Worm (Caenorhabditis elegans) whole organism, mixed stage, embryonic: Measurements from ENCODE around the gene pnn-1.

Experiments
- elt-1 ChIP-seq: sonication (generic microtip); optimal IDR thresholded peaks from 2 replicates; lab custom pipeline; 2017; ENCODE audit warnings: missing genetic modification characterization, mild to moderate bottlenecking, missing compliant biosample characterization, antibody characterized with exemption, moderate library complexity, borderline replicate concordance; ENCODE audit not compliant: insufficient read depth
- lin-13 ChIP-seq: fragments of 150-350 bp; optimal IDR thresholded peaks from 2 replicates; lab custom pipeline; 2014; ENCODE audit warnings: missing biosample characterization, missing genetic modification characterization
- lsy-2 ChIP-seq: fragments of 150-350 bp; optimal IDR thresholded peaks from 2 replicates; lab custom pipeline; 2014; ENCODE audit warnings: missing biosample characterization, missing genetic modification characterization
- nhr-12 ChIP-seq: fragments of 150-350 bp; optimal IDR thresholded peaks from 2 replicates; lab custom pipeline; 2014; ENCODE audit warnings: missing biosample characterization, missing genetic modification characterization
- nhr-2 ChIP-seq: fragments of 150-350 bp; optimal IDR thresholded peaks from 2 replicates; lab custom pipeline; 2014; ENCODE audit warnings: missing biosample characterization, missing genetic modification characterization
- nhr-237 ChIP-seq: fragments of 150-350 bp; optimal IDR thresholded peaks from 2 replicates; lab custom pipeline; 2014; ENCODE audit warnings: missing biosample characterization, missing genetic modification characterization
- snpc-4 ChIP-seq: fragments of 150-350 bp; optimal IDR thresholded peaks from 2 replicates; lab custom pipeline; 2014; ENCODE audit warnings: missing biosample characterization, missing genetic modification characterization
- unc-39 ChIP-seq: fragments of 150-350 bp; optimal IDR thresholded peaks from 2 replicates; lab custom pipeline; 2014; ENCODE audit warnings: missing biosample characterization, missing genetic modification characterization

DNA sequence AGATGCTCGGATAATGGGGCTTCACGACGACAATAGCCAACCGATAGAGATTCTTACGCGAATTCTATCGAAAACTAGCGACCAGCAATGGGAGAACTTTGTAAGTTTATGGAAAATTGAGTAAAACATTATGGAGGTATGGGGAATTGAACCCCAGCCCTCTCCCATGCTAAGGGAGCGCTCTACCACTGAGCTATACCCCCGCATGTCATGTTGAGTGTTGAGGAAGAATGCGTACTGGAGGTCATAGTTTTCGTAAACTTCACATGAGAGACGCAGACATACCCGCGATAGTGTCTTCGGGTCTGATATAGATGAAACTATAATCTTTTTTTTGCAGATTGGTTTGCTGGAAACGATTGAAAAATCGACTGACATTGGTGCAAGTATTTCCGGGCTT is 32.5 kb downstream of the pnn-1 start:
- TF ChIP-seq unc-39 (tag; lab: Kevin White, UChicago) = no peak
- no peak for TF ChIP-seq snpc-4 (tag; lab: Kevin White, UChicago)
- TF ChIP-seq nhr-12 (tag; lab: Kevin White, UChicago) = no peak
- peak; percentile 43 for TF ChIP-seq lin-13 (tag; lab: Kevin White, UChicago)
- peak; percentile 16 for TF ChIP-seq elt-1
- TF ChIP-seq nhr-237 = peak; percentile 10
- TF ChIP-seq nhr-2 (tag; lab: Kevin White, UChicago) = no peak
- no peak for TF ChIP-seq lsy-2 (tag; lab: Kevin White, UChicago)
